Fruit fly (Drosophila melanogaster): ENCODE measurements around the gene Pebp1.

Pebp1 gene

DNA sequence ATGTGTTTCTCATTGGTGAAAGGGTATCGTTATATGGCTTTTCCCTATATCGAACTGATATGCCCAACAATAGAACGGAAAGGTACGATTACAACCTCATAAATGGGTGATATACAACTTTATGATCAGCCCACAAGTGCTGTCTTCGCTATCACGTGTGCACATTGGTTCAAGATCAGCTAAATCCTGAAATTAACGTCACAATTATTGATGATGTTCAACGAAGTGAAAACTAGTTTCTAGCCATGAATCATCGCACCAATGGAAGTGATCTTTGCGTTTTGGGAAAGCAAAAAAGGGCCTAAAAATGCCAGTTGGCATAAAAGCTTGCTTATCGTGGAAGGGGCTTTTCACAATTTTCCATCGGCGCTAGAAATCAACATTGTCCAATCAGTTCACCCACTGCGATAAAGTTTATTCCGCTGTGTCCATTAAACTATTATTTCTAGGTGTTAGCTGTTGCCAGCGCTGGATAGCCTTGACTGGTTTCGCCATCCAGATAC is 1.2 kb upstream of the Pebp1 start, which contains the start of gene CG7054:
CG7054 (plus strand) TSS at position 375 of the 503 bp plus-strand sequence.
- TF ChIP-seq CG34367 (tag; optimal IDR thresholded peaks at IDR 0.05) (no peak), Ets98B (GFP tag; IDR thresholded peaks at IDR 0.05) (peak; percentile 9; the same call in 1 of the 2 replicates), CG4496 (GFP tag; IDR thresholded peaks at IDR 0.05) (0 out of 3 replicates have a peak, but pooled peaks have one; percentile 16)

DNA sequence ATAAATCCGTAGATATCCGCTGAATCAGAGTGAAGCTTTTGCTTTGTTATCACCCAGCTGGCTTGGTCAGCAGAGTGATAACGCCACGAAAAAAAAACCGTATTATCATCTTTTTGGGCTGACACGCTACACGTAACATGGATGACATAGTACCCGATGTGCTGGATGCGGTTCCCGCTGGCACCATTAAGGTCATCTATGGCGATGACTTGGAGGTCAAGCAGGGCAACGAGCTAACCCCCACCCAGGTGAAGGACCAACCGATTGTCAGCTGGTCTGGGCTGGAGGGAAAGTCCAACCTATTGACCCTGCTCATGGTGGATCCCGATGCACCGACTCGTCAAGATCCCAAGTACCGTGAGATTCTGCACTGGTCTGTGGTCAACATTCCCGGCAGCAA is 696 bp upstream of the Pebp1 start:
- TF ChIP-seq CG14655 (GFP tag; optimal IDR thresholded peaks at IDR 0.05) = no peak
- TF ChIP-seq CG32121 (GFP tag; IDR thresholded peaks at IDR 0.05) = no peak
- TF ChIP-seq EcR (GFP tag; optimal IDR thresholded peaks at IDR 0.05) = no peak
- no peak for TF ChIP-seq rn (GFP tag; IDR thresholded peaks at IDR 0.05)
- no peak for TF ChIP-seq CG17806 (tag; optimal IDR thresholded peaks at IDR 0.05)
- TF ChIP-seq CG34367 (tag; optimal IDR thresholded peaks at IDR 0.05) = no peak
- no peak for TF ChIP-seq CG12605 (GFP tag; IDR thresholded peaks at IDR 0.05)
- TF ChIP-seq CG4496 (GFP tag; IDR thresholded peaks at IDR 0.05) = no peak

DNA sequence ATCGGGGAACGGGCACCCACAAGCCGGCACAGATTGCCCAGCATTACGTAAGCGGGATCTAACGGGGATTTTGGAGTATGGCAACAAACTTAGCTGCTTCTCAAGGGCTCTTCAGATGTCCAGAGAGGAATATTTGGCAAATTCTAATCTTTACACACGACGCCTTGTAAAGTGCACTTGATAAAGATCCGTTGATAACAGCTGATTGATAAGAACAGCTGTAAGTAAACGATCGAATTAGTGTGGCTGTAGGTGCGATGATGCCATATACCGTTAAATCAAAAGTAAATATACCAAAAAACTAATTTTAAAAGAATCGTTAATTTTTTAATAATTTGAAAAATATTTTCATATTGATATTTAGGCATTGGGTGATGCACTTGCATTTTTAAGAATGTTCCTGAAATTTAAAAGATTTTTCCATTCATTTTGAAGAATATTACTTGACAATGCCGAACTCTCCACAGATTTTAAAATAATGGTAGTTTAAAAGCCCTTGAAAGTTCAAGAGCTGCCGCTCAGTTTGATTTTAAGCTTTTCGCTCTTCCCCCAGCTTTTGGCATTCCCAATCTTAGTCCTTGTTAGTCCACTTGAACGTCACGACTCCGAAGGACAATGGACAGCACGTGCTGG is 2.2 kb downstream of the Pebp1 start, which contains the start of the genes CG5377 and Nrx-1:
CG5377 (minus strand) TSS at position 219 of the 633 bp plus-strand sequence.
Nrx-1 (plus strand) TSS at position 574 of the 633 bp plus-strand sequence.
- TF ChIP-seq CG14655 (GFP tag; optimal IDR thresholded peaks at IDR 0.05) (no peak), Pif1B (GFP tag; optimal IDR thresholded peaks at IDR 0.05) (no peak), CG34367 (tag; optimal IDR thresholded peaks at IDR 0.05) (no peak), fd96Ca (GFP tag; IDR thresholded peaks at IDR 0.05) (no peak), CG8159 (tag; optimal IDR thresholded peaks at IDR 0.05) (no peak), rn (GFP tag; IDR thresholded peaks at IDR 0.05) (no peak), CG8301 (tag; optimal IDR thresholded peaks at IDR 0.05) (no peak), Pif1A (GFP tag; optimal IDR thresholded peaks at IDR 0.05) (no peak), CG32121 (GFP tag; IDR thresholded peaks at IDR 0.05) (no peak), D1 (tag; optimal IDR thresholded peaks at IDR 0.05) (no peak), CG17806 (tag; optimal IDR thresholded peaks at IDR 0.05) (no peak), CG13204 (GFP tag; optimal IDR thresholded peaks at IDR 0.05) (no peak)

DNA sequence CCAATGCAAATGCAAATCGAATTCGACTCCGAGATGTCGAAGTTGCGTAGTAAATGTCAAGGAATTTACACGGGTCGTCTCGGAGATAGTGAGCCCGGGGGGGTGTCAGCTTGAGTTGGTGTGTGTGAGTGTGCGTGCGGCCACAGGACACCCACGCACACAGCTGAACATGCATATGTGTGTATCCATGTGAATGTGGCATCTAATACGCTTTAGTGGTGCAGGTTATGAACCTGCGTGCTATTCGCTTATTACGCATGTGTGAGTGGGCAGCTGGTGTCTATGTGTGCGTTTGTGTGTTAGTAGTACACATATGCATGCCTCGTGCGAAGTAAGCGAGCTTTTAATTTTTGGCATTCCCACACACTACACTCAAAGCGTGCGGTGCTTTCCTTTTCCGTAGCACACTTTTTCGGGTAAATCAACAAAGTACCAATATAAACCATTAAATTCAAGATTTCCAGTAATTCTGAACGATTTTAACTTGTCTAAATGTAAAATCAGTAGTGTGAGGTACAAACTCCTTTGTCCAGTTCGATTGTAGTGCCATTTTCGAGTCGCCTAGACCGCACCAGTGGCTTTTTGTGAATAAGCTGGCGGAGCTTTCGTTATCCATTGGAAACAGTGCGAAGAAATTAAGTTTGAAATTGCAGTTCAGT is 3.1 kb downstream of the Pebp1 start:
- peak; percentile 55 for TF ChIP-seq CG34367 (tag; optimal IDR thresholded peaks at IDR 0.05)
- peak; percentile 78 for TF ChIP-seq CG8159 (tag; optimal IDR thresholded peaks at IDR 0.05)
- no peak for TF ChIP-seq Snoo (tag; optimal IDR thresholded peaks at IDR 0.05)
- no peak for TF ChIP-seq rn (GFP tag; IDR thresholded peaks at IDR 0.05)
- peak; percentile 77 for TF ChIP-seq fd96Ca (GFP tag; IDR thresholded peaks at IDR 0.05)
- TF ChIP-seq CG32121 (GFP tag; IDR thresholded peaks at IDR 0.05) = peak; percentile 36; the same call in 1 of the 2 replicates
- no peak for TF ChIP-seq gl (tag; optimal IDR thresholded peaks at IDR 0.05)
- peak; percentile 77 for TF ChIP-seq CG4496 (GFP tag; IDR thresholded peaks at IDR 0.05)
- peak; percentile 71 for TF ChIP-seq CG15710 (tag; optimal IDR thresholded peaks at IDR 0.05)
- no peak for TF ChIP-seq CG13204 (GFP tag; optimal IDR thresholded peaks at IDR 0.05)
- TF ChIP-seq CG9948 (tag; optimal IDR thresholded peaks at IDR 0.05) = peak; percentile 65
- no peak for TF ChIP-seq CG8301 (tag; optimal IDR thresholded peaks at IDR 0.05)
- TF ChIP-seq Pif1B (GFP tag; optimal IDR thresholded peaks at IDR 0.05) = peak; percentile 47
- TF ChIP-seq CG12605 (GFP tag; IDR thresholded peaks at IDR 0.05) = peak; percentile 48; the same call in 1 of the 2 replicates
- no peak for TF ChIP-seq EcR (GFP tag; optimal IDR thresholded peaks at IDR 0.05)
- TF ChIP-seq Ets98B (GFP tag; IDR thresholded peaks at IDR 0.05) = peak; percentile 60

DNA sequence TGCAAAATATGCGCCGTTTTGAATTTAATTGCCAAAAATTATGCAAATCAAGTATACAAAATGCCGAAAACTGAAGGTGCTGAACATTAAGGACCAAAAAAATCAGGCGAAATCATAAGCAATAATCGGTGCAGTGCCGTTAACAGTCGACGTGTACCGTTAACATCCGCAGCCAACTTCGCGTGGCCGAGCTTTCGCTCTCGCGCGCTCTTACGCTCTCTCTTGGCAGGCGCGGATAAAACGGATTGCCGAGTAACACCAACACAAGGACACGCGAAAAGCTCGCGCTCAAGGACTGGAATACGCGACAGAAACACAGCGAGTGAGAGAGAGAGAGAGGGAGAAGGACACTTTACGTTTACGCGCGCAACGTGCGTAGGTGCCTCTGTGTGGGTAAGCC is 4.2 kb downstream of the Pebp1 start:
- TF ChIP-seq Pif1A (GFP tag; optimal IDR thresholded peaks at IDR 0.05) = no peak
- TF ChIP-seq CG14655 (GFP tag; optimal IDR thresholded peaks at IDR 0.05) = no peak
- TF ChIP-seq Pif1B (GFP tag; optimal IDR thresholded peaks at IDR 0.05) = no peak
- TF ChIP-seq CG8159 (tag; optimal IDR thresholded peaks at IDR 0.05) = no peak
- TF ChIP-seq CG13204 (GFP tag; optimal IDR thresholded peaks at IDR 0.05) = no peak
- TF ChIP-seq Ets98B (GFP tag; IDR thresholded peaks at IDR 0.05) = no peak
- TF ChIP-seq Snoo (tag; optimal IDR thresholded peaks at IDR 0.05) = no peak
- no peak for TF ChIP-seq CG4496 (GFP tag; IDR thresholded peaks at IDR 0.05)
- no peak for TF ChIP-seq fd96Ca (GFP tag; IDR thresholded peaks at IDR 0.05)

DNA sequence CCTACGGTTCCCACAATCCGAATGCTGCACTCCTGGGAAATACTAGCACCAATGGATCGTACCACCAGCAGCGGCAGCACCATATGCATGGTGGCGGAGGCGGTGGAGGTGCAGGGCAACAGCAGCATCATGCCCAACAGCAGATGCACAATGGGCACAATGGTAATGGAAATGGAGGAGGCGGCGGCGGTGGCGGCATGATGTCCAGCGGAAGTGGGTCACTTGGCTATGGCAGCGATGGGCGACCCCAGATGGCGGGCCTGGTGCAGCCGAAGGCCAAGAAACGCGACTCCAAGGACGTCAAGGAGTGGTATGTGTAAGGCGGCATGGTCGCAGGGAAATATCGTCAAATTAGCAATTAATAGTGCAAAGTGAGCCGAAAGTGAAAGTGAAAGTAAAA is 17.7 kb downstream of the Pebp1 start:
- TF ChIP-seq CG9948 (tag; optimal IDR thresholded peaks at IDR 0.05) = no peak
- TF ChIP-seq Snoo (tag; optimal IDR thresholded peaks at IDR 0.05) = no peak
- no peak for TF ChIP-seq CG12605 (GFP tag; IDR thresholded peaks at IDR 0.05)

DNA sequence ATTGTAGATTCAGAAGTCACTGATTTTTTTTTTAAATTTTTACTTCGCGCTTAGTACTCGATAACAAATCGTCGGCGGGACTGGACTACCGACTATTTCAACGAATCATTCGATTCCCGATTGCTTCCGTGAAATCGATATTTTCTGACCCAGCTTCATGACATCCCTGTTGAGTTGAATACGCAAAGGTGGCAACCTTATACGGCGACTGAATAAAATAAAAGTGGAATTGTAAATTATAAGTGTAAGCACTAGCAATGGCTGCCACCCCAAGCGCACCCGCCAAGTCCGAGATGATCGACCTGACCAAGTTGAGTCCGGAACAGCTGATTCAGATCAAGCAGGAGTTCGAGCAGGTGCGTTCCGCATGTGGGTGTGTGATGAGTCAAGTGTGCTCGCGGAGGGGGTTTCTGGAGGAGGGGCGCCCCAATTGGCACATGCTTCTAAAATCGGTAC is 21.2 kb downstream of the Pebp1 start, which contains the start of gene Pfdn5:
Pfdn5 (plus strand) TSS at position 3 of the 456 bp plus-strand sequence.
- TF ChIP-seq CG4496 (GFP tag; IDR thresholded peaks at IDR 0.05) (no peak), Snoo (tag; optimal IDR thresholded peaks at IDR 0.05) (no peak), D1 (tag; optimal IDR thresholded peaks at IDR 0.05) (no peak), gl (tag; optimal IDR thresholded peaks at IDR 0.05) (no peak), rn (GFP tag; IDR thresholded peaks at IDR 0.05) (no peak), CG12605 (GFP tag; IDR thresholded peaks at IDR 0.05) (no peak), CG10348 (GFP tag; IDR thresholded peaks at IDR 0.05) (no peak), CG13204 (GFP tag; optimal IDR thresholded peaks at IDR 0.05) (no peak), CG8159 (tag; optimal IDR thresholded peaks at IDR 0.05) (no peak), CG9948 (tag; optimal IDR thresholded peaks at IDR 0.05) (no peak), CG34367 (tag; optimal IDR thresholded peaks at IDR 0.05) (no peak), fd96Ca (GFP tag; IDR thresholded peaks at IDR 0.05) (no peak), Pif1A (GFP tag; optimal IDR thresholded peaks at IDR 0.05) (no peak), CG17806 (tag; optimal IDR thresholded peaks at IDR 0.05) (no peak), Pif1B (GFP tag; optimal IDR thresholded peaks at IDR 0.05) (no peak), Ets98B (GFP tag; IDR thresholded peaks at IDR 0.05) (no peak)
